Worm (Caenorhabditis elegans) whole organism, midembryonic: ENCODE measurements around the gene vha-13.

ENCODE experiments used
- klf-2 ChIP-seq: fragments of 200-800 bp; sonication (Bioruptor generic); conservative IDR thresholded peaks from 2 replicates; pipeline ENCODE4 v1.3.6; 2022; ENCODE audit warnings: missing genetic modification reagents, missing genetic modification characterization, missing compliant biosample characterization
- ref-1 ChIP-seq: fragments of 200-800 bp; sonication (Bioruptor generic); conservative IDR thresholded peaks from 2 replicates; pipeline ENCODE4 v1.3.6; 2022; ENCODE audit warnings: missing genetic modification reagents, missing genetic modification characterization, missing compliant biosample characterization
- ztf-29 ChIP-seq: fragments of 200-800 bp; sonication (Bioruptor generic); IDR thresholded peaks from 2 replicates; pipeline ENCODE4 v1.3.6; 2022; ENCODE audit warnings: missing genetic modification reagents, missing genetic modification characterization, missing compliant biosample characterization

DNA sequence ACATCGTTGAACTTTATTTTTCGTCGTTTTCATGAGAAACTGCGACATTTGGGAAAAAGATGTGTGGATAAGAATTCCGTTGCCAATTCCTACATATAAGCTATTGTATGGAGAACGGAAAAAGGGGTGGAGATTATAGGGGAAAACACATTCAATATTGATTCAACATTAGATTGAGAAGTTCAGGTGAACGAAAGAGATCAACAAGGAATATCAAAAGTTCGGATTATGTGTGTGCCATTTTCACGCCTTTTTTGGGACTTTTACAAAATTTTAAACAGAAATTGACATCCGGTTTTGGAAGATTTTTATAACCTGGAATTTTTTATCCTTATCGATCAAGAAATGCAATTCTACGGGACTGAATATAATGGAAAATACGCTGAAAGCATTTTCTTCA is 23.7 kb upstream of the vha-13 start, which contains the start of gene F47B8.5:
- TF ChIP-seq ztf-29 (GFP tag; lab: Robert Waterston, UW) (no peak), ref-1 (no peak), klf-2 (no peak)
